Worm (Caenorhabditis elegans): ENCODE data around the gene tbx-11.
A peak's percentile ranks its signal among the peaks of the same experiment; 100 is the strongest.

tbx-11 gene

DNA sequence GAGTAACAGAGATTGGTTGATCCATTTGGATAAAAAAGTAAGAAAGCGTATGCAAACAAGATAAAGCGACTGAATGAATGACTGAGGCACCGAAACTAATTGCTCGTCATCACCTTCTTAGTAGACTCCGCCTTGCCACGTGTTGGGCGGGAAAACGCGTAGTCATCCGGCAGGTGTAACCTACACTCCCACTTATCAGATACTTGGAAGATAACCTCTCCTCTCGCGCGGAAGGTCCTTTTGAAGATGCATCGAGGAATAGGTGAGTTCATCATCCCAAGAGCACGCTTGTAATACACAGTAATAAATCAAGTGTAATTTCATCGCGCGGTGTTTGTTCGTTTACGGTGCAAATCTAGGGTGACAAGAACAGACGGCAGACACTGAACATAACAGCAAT lies at the start of gene tbx-11:
Gene tbx-11, minus strand, starts transcription at position 101 of the 400 bp plus-strand sequence.
- TF ChIP-seq rnt-1 (tag; optimal IDR thresholded peaks at IDR 0.05) (no peak), elt-2 (tag; optimal IDR thresholded peaks at IDR 0.05) (peak; percentile 57)

ce11 chrIII:6095654-6096053 lies 48.9 kb upstream of the tbx-11 start:
- no peak for TF ChIP-seq madf-2 (tag; optimal IDR thresholded peaks at IDR 0.05)
- TF ChIP-seq unc-3 (GFP tag; conservative IDR thresholded peaks at IDR 0.05), result no peak
- TF ChIP-seq unc-3 (tag; optimal IDR thresholded peaks at IDR 0.05), result no peak
- TF ChIP-seq ceh-18 (tag; optimal IDR thresholded peaks at IDR 0.05), result no peak
- TF ChIP-seq sdc-2 (tag; optimal IDR thresholded peaks at IDR 0.05), result no peak
- TF ChIP-seq gmeb-2 (tag; optimal IDR thresholded peaks at IDR 0.05), result no peak
- no peak for TF ChIP-seq unc-55 (GFP tag; optimal IDR thresholded peaks at IDR 0.05)
- no peak for TF ChIP-seq ets-4 (tag; optimal IDR thresholded peaks at IDR 0.05)
- TF ChIP-seq fkh-6 (tag; optimal IDR thresholded peaks at IDR 0.05), result no peak

- TF ChIP-seq pax-1 (tag; optimal IDR thresholded peaks at IDR 0.05) (no peak), ceh-14 (tag; optimal IDR thresholded peaks at IDR 0.05) (no peak), elt-2 (tag; optimal IDR thresholded peaks at IDR 0.05) (peak; percentile 88), gmeb-2 (tag; optimal IDR thresholded peaks at IDR 0.05) (no peak), unc-3 (GFP tag; conservative IDR thresholded peaks at IDR 0.05) (no peak), unc-3 (tag; optimal IDR thresholded peaks at IDR 0.05) (no peak), nhr-11 (tag; optimal IDR thresholded peaks at IDR 0.05) (no peak), ceh-2 (tag; optimal IDR thresholded peaks at IDR 0.05) (no peak), ztf-16 (tag; optimal IDR thresholded peaks at IDR 0.05) (no peak)
Observed at ce11 chrIII:6087705-6088359, 41.1 kb upstream of the tbx-11 start, which contains the start of gene wht-1. wht-1 (minus strand) TSS chrIII:6087755.

DNA sequence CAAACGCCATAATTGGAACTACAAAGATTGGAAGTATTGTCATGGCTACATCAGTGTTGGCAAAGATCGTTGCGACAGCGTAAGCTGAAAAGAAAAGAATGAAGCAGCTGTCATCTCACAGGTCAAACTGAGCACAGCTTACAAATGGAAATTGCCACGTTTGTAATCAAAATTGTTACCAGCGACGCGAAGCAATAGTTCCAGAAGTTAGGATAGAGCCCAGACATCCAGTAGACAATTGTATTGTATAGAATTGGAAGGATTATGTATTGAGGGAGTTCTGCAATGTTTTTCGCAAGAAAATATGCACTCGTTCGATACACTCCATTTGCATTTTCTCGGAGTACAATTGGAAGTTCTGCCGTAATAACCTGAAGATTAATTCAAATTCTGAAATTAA lies 38.5 kb upstream of the tbx-11 start:
- TF ChIP-seq hlh-30 (tag; optimal IDR thresholded peaks at IDR 0.05; ENCODE audit: insufficient read depth) (no peak), hlh-6 (tag; optimal IDR thresholded peaks at IDR 0.05) (no peak), ahr-1 (tag; optimal IDR thresholded peaks at IDR 0.05) (no peak), T23F11.4 (GFP tag; optimal IDR thresholded peaks at IDR 0.05) (no peak), ceh-30 (tag; optimal IDR thresholded peaks at IDR 0.05) (no peak), che-1 (tag; optimal IDR thresholded peaks at IDR 0.05) (no peak)

ce11 chrIII:6080263-6080662 lies 33.5 kb upstream of the tbx-11 start, which contains the start of gene attf-4:
attf-4 (plus strand) TSS chrIII:6080563.
- TF ChIP-seq ama-1 (optimal IDR thresholded peaks at IDR 0.05) (no peak), ceh-31 (tag; optimal IDR thresholded peaks at IDR 0.05) (no peak), ceh-45 (GFP tag; IDR thresholded peaks at IDR 0.05) (no peak), pqm-1 (tag; optimal IDR thresholded peaks at IDR 0.05) (no peak), unc-55 (GFP tag; optimal IDR thresholded peaks at IDR 0.05) (no peak), lin-11 (tag; optimal IDR thresholded peaks at IDR 0.05) (no peak), hlh-8 (tag; optimal IDR thresholded peaks at IDR 0.05) (no peak), pax-1 (tag; optimal IDR thresholded peaks at IDR 0.05) (no peak), tbx-7 (tag; optimal IDR thresholded peaks at IDR 0.05) (no peak), eyg-1 (tag; optimal IDR thresholded peaks at IDR 0.05) (no peak), ceh-18 (tag; optimal IDR thresholded peaks at IDR 0.05) (no peak), unc-42 (tag; optimal IDR thresholded peaks at IDR 0.05) (no peak), ets-4 (tag; optimal IDR thresholded peaks at IDR 0.05) (no peak)

ce11 chrIII:6078917-6079316 lies 32.1 kb upstream of the tbx-11 start:
- TF ChIP-seq ceh-34 (tag; optimal IDR thresholded peaks at IDR 0.05) (peak; percentile 5), tbx-2 (tag; optimal IDR thresholded peaks at IDR 0.05) (peak; percentile 15), ceh-18 (tag; optimal IDR thresholded peaks at IDR 0.05) (peak; percentile 10), ref-2 (tag; optimal IDR thresholded peaks at IDR 0.05) (peak; percentile 27), nfya-1 (tag; optimal IDR thresholded peaks at IDR 0.05) (peak; percentile 36), unc-55 (GFP tag; optimal IDR thresholded peaks at IDR 0.05) (peak; percentile 29), hlh-8 (tag; optimal IDR thresholded peaks at IDR 0.05) (peak; percentile 28), unc-42 (tag; optimal IDR thresholded peaks at IDR 0.05) (peak; percentile 30), eyg-1 (tag; optimal IDR thresholded peaks at IDR 0.05) (no peak), ceh-31 (tag; optimal IDR thresholded peaks at IDR 0.05) (peak; percentile 33), pax-1 (tag; optimal IDR thresholded peaks at IDR 0.05) (no peak)

Data from whole organism, late embryonic.